Worm (Caenorhabditis elegans) whole organism, mixed stage, embryonic: Measurements from ENCODE around the gene trpp-3.

Source experiments
- M03D4.4 ChIP-seq: sonication (generic microtip); optimal IDR thresholded peaks from 2 replicates; lab custom pipeline; 2017; ENCODE audit warnings: mild to moderate bottlenecking, missing genetic modification characterization, missing compliant biosample characterization
- bed-3 ChIP-seq: fragments of 200-800 bp; sonication (Bioruptor generic); optimal IDR thresholded peaks from 3 replicates; lab custom pipeline; 2018; ENCODE audit warnings: mild to moderate bottlenecking, missing genetic modification characterization, moderate library complexity, missing compliant biosample characterization
- blmp-1 ChIP-seq: fragments of 150-350 bp; optimal IDR thresholded peaks from 2 replicates; lab custom pipeline; 2014; ENCODE audit warnings: missing biosample characterization, missing genetic modification characterization
- ceh-39 ChIP-seq: fragments of 150-350 bp; optimal IDR thresholded peaks from 2 replicates; lab custom pipeline; 2014; ENCODE audit warnings: missing biosample characterization, missing genetic modification characterization
- ceh-43 ChIP-seq: fragments of 200-800 bp; sonication (Bioruptor generic); optimal IDR thresholded peaks from 2 replicates; lab custom pipeline; 2018; ENCODE audit warnings: mild to moderate bottlenecking, missing genetic modification characterization, moderate library complexity, missing compliant biosample characterization
- ceh-83 ChIP-seq: fragments of 200-800 bp; sonication (Bioruptor generic); optimal IDR thresholded peaks from 2 replicates; lab custom pipeline; 2018; ENCODE audit warnings: mild to moderate bottlenecking, missing genetic modification characterization, missing compliant biosample characterization
- ces-1 ChIP-seq: fragments of 150-350 bp; optimal IDR thresholded peaks from 2 replicates; lab custom pipeline; 2014; ENCODE audit warnings: missing biosample characterization, missing genetic modification reagents, missing genetic modification characterization
- cnd-1 ChIP-seq: fragments of 200-800 bp; sonication (Bioruptor generic); optimal IDR thresholded peaks from 2 replicates; lab custom pipeline; 2018; ENCODE audit warnings: mild to moderate bottlenecking, missing genetic modification characterization, missing compliant biosample characterization
- drap-1 ChIP-seq: fragments of 200-800 bp; sonication (Bioruptor generic); optimal IDR thresholded peaks from 3 replicates; lab custom pipeline; 2018; ENCODE audit warnings: mild to moderate bottlenecking, missing genetic modification characterization, missing compliant biosample characterization
- elt-3 ChIP-seq: fragments of 150-350 bp; optimal IDR thresholded peaks from 2 replicates; lab custom pipeline; 2014; ENCODE audit warnings: missing biosample characterization, missing genetic modification characterization
- flh-1 ChIP-seq: fragments of 200-800 bp; sonication (Bioruptor generic); optimal IDR thresholded peaks from 2 replicates; lab custom pipeline; 2018; ENCODE audit warnings: mild to moderate bottlenecking, missing genetic modification characterization, moderate library complexity, missing compliant biosample characterization
- ham-2 ChIP-seq: fragments of 200-800 bp; sonication (Bioruptor generic); optimal IDR thresholded peaks from 2 replicates; lab custom pipeline; 2018; ENCODE audit warnings: mild to moderate bottlenecking, missing genetic modification characterization, missing compliant biosample characterization
- hlh-1 ChIP-seq: fragments of 150-350 bp; optimal IDR thresholded peaks from 2 replicates; lab custom pipeline; 2014; ENCODE audit warnings: missing biosample characterization, missing genetic modification reagents, missing genetic modification characterization
- lsy-2 ChIP-seq: fragments of 150-350 bp; optimal IDR thresholded peaks from 2 replicates; lab custom pipeline; 2014; ENCODE audit warnings: missing biosample characterization, missing genetic modification characterization
- mab-5 ChIP-seq: fragments of 150-350 bp; optimal IDR thresholded peaks from 2 replicates; lab custom pipeline; 2014; ENCODE audit warnings: missing biosample characterization, missing genetic modification characterization
- mls-2 ChIP-seq: sonication (generic microtip); optimal IDR thresholded peaks from 2 replicates; lab custom pipeline; 2016; ENCODE audit warnings: mild to moderate bottlenecking, missing genetic modification characterization, moderate library complexity, missing compliant biosample characterization
- nhr-12 ChIP-seq: fragments of 150-350 bp; optimal IDR thresholded peaks from 2 replicates; lab custom pipeline; 2014; ENCODE audit warnings: missing biosample characterization, missing genetic modification characterization
- nhr-237 ChIP-seq: fragments of 150-350 bp; optimal IDR thresholded peaks from 2 replicates; lab custom pipeline; 2014; ENCODE audit warnings: missing biosample characterization, missing genetic modification characterization
- nhr-76 ChIP-seq: sonication (generic microtip); optimal IDR thresholded peaks from 2 replicates; lab custom pipeline; 2017; ENCODE audit warnings: missing biosample characterization, missing genetic modification characterization
- pha-4 ChIP-seq: fragments of 150-350 bp; optimal IDR thresholded peaks from 2 replicates; lab custom pipeline; 2018; ENCODE audit warnings: missing biosample characterization, missing genetic modification reagents, missing genetic modification characterization
- sem-2 ChIP-seq: fragments of 200-800 bp; sonication (Bioruptor generic); optimal IDR thresholded peaks from 2 replicates; lab custom pipeline; 2018; ENCODE audit warnings: mild to moderate bottlenecking, missing genetic modification characterization, missing compliant biosample characterization
- snpc-4 ChIP-seq: fragments of 150-350 bp; optimal IDR thresholded peaks from 2 replicates; lab custom pipeline; 2014; ENCODE audit warnings: missing biosample characterization, missing genetic modification characterization
- sptf-1 ChIP-seq: sonication (generic microtip); optimal IDR thresholded peaks from 2 replicates; lab custom pipeline; 2017; ENCODE audit warnings: mild to moderate bottlenecking, missing genetic modification characterization, moderate library complexity, missing compliant biosample characterization
- tbx-8 ChIP-seq: fragments of 200-800 bp; sonication (Bioruptor generic); optimal IDR thresholded peaks from 2 replicates; lab custom pipeline; 2018; ENCODE audit warnings: mild to moderate bottlenecking, missing genetic modification characterization, moderate library complexity, missing compliant biosample characterization
- unc-120 ChIP-seq: sonication (generic microtip); optimal IDR thresholded peaks from 2 replicates; lab custom pipeline; 2017; ENCODE audit warnings: missing genetic modification characterization, missing compliant biosample characterization; ENCODE audit not compliant: poor library complexity, severe bottlenecking
- unc-62 ChIP-seq: fragments of 150-350 bp; optimal IDR thresholded peaks from 2 replicates; lab custom pipeline; 2014; ENCODE audit warnings: missing biosample characterization, missing genetic modification reagents, missing genetic modification characterization
- zip-8 ChIP-seq: fragments of 150-350 bp; optimal IDR thresholded peaks from 2 replicates; lab custom pipeline; 2014; ENCODE audit warnings: missing biosample characterization, missing genetic modification characterization
- ztf-11 ChIP-seq: fragments of 150-350 bp; optimal IDR thresholded peaks from 2 replicates; lab custom pipeline; 2014; ENCODE audit warnings: missing biosample characterization, missing genetic modification characterization

Gene trpp-3

DNA sequence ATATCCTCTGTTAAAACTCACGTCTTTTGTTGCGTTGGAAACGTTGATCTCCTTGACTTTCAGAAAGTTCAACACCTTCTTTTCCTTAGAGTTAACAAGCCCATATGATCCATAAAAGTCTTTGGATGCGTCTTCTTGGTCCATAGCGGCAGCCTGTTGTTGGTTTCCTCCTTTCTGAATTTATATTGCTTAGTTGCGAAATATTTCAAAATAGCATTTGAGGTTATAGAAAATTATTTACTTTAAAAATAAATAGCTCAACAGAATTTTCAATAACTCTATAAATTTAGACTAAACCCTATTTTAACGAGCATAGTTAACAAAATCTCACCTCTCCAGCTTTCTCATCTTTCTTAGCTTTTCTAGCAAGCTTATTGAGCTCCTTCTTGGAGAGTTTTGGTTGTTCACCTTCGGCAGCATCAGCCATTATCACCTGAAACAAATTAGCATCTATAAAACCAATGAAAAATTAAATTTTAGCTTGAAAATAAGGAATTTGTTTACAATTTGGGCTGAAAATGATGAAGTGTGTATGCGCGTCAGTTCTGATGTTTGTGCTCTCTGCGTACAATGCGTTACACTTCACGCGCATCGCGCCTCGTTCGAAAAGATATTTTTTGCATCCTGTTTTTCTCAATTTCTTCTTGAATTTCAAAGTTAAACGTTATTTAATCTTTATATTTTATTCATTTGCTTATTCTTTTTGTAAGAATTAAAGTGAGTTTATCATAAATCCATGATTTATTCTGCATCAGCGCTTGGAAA, 34.4 kb upstream of the trpp-3 start, which contains the start of the genes dars-1 and ctr-9:
Gene dars-1 (minus strand): TSS at position 433 of the 765 bp plus-strand sequence.
Gene ctr-9 (plus strand): TSS at position 614 of the 765 bp plus-strand sequence.
- no peak for TF ChIP-seq snpc-4 (tag; lab: Kevin White, UChicago)
- no peak for TF ChIP-seq blmp-1 (tag; lab: Kevin White, UChicago)
- TF ChIP-seq mab-5 (tag; lab: Kevin White, UChicago) = no peak
- TF ChIP-seq cnd-1 = no peak
- TF ChIP-seq sem-2 (GFP tag; lab: Kevin White, UChicago) = no peak
- TF ChIP-seq ceh-39 (tag; lab: Kevin White, UChicago) = no peak
- TF ChIP-seq ham-2 (GFP tag; lab: Kevin White, UChicago) = no peak
- no peak for TF ChIP-seq nhr-237 (tag; lab: Kevin White, UChicago)
- TF ChIP-seq ceh-83 (GFP tag; lab: Kevin White, UChicago) = no peak
- TF ChIP-seq M03D4.4 (tag; lab: Kevin White, UChicago) = no peak
- no peak for TF ChIP-seq unc-62 (GFP tag; lab: Kevin White, UChicago)
- no peak for TF ChIP-seq bed-3
- TF ChIP-seq lsy-2 (tag; lab: Kevin White, UChicago) = no peak
- no peak for TF ChIP-seq drap-1 (GFP tag; lab: Kevin White, UChicago)
- TF ChIP-seq zip-8 (tag; lab: Kevin White, UChicago) = no peak
- TF ChIP-seq ceh-43 (GFP tag; lab: Kevin White, UChicago) = no peak
- no peak for TF ChIP-seq elt-3 (tag; lab: Kevin White, UChicago)

DNA sequence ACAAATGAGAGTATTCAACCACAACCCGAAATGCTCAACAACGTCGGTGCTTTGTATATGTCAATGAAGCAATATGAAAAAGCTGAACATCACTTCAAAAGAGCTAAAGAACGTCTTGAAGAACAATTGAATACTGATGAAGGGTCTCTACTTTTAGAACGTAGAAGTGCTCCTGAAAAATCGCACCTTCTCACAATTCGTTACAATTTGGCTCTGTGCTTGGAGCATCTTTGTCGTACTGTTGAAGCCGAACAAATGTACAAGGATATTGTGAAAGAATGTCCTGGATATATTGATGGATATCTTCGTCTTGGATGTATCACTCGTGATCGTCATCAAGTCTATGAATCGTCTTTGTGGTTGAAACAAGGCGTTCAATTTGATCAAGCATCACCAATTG, 31.1 kb upstream of the trpp-3 start:
- TF ChIP-seq mls-2 (tag; lab: Kevin White, UChicago) (no peak), tbx-8 (GFP tag; lab: Kevin White, UChicago) (no peak), pha-4 (tag; lab: Kevin White, UChicago) (no peak), hlh-1 (tag; lab: Kevin White, UChicago) (no peak), nhr-76 (tag; lab: Kevin White, UChicago) (no peak), blmp-1 (tag; lab: Kevin White, UChicago) (no peak), nhr-237 (tag; lab: Kevin White, UChicago) (no peak), snpc-4 (tag; lab: Kevin White, UChicago) (no peak), elt-3 (tag; lab: Kevin White, UChicago) (no peak), bed-3 (no peak)

DNA sequence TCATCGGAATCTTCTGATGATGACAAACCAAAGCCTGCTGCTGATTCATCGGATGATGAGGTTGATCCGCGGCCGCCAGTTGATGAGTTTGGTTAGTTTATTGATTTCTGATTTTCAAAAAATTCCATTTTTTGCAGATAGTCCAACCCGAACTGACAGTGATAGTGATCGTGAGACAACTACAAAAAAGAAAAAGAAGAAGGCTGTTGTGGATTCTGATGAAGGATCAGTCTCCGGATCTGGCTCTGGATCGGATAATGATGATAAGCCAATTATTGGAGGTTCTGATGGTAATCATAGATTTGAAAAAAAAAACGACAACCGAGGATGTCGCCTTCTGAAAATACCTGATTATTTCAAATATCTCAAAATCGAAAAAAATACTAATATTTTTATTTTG, 29.3 kb upstream of the trpp-3 start:
- TF ChIP-seq ham-2 (GFP tag; lab: Kevin White, UChicago) = no peak
- TF ChIP-seq blmp-1 (tag; lab: Kevin White, UChicago) = no peak

DNA sequence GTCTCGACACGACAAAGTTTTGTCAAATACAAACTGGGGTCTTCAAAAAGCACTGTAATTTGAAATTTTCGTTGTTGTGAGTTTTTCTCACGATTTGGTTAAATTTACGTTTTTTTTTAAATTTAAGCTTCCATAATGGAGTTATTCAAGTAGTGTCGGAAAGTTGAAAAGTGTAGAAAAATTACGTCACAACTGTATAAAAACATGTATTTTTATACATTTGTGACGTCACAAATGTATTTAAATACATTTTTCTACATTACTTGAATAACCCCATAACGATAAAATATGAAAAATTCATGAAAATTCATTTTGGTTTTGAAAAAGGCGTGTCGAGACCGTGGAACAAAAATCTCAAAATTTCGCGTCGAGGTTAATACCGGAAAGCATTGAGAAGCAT, 27.9 kb upstream of the trpp-3 start:
- TF ChIP-seq ceh-43 (GFP tag; lab: Kevin White, UChicago) (no peak), unc-120 (tag; lab: Kevin White, UChicago) (no peak), ces-1 (GFP tag; lab: Kevin White, UChicago) (no peak), zip-8 (tag; lab: Kevin White, UChicago) (peak; percentile 94), mls-2 (tag; lab: Kevin White, UChicago) (no peak), sem-2 (GFP tag; lab: Kevin White, UChicago) (no peak), tbx-8 (GFP tag; lab: Kevin White, UChicago) (no peak)

- TF ChIP-seq ztf-11 (tag; lab: Kevin White, UChicago) = no peak
- no peak for TF ChIP-seq M03D4.4 (tag; lab: Kevin White, UChicago)
- no peak for TF ChIP-seq hlh-1 (tag; lab: Kevin White, UChicago)
- no peak for TF ChIP-seq nhr-76 (tag; lab: Kevin White, UChicago)
- no peak for TF ChIP-seq lsy-2 (tag; lab: Kevin White, UChicago)
- no peak for TF ChIP-seq cnd-1
- TF ChIP-seq nhr-12 (tag; lab: Kevin White, UChicago) = no peak
- no peak for TF ChIP-seq ces-1 (GFP tag; lab: Kevin White, UChicago)
- no peak for TF ChIP-seq bed-3
- TF ChIP-seq snpc-4 (tag; lab: Kevin White, UChicago) = no peak
- TF ChIP-seq ceh-43 (GFP tag; lab: Kevin White, UChicago) = no peak
- no peak for TF ChIP-seq sptf-1 (tag; lab: Kevin White, UChicago)
- TF ChIP-seq unc-62 (GFP tag; lab: Kevin White, UChicago) = no peak
- TF ChIP-seq zip-8 (tag; lab: Kevin White, UChicago) = no peak
- no peak for TF ChIP-seq flh-1 (GFP tag; lab: Kevin White, UChicago)
- no peak for TF ChIP-seq drap-1 (GFP tag; lab: Kevin White, UChicago)
Measured at ce11 chrIII:9500267-9500666, 25.1 kb upstream of the trpp-3 start, which contains the start of gene sod-4. Gene sod-4, minus strand, starts transcription at chrIII:9500375.
